Worm (Caenorhabditis elegans) whole organism, mixed stage, embryonic: ENCODE measurements around the gene T09A12.8.

ENCODE experiments used
- M03D4.4 ChIP-seq: sonication (generic microtip); optimal IDR thresholded peaks from 2 replicates; lab custom pipeline; 2017; ENCODE audit warnings: mild to moderate bottlenecking, missing genetic modification characterization, missing compliant biosample characterization
- bed-3 ChIP-seq: fragments of 200-800 bp; sonication (Bioruptor generic); optimal IDR thresholded peaks from 3 replicates; lab custom pipeline; 2018; ENCODE audit warnings: mild to moderate bottlenecking, missing genetic modification characterization, moderate library complexity, missing compliant biosample characterization
- ceh-39 ChIP-seq: fragments of 150-350 bp; optimal IDR thresholded peaks from 2 replicates; lab custom pipeline; 2014; ENCODE audit warnings: missing biosample characterization, missing genetic modification characterization
- ceh-83 ChIP-seq: fragments of 200-800 bp; sonication (Bioruptor generic); optimal IDR thresholded peaks from 2 replicates; lab custom pipeline; 2018; ENCODE audit warnings: mild to moderate bottlenecking, missing genetic modification characterization, missing compliant biosample characterization
- ces-1 ChIP-seq: fragments of 150-350 bp; optimal IDR thresholded peaks from 2 replicates; lab custom pipeline; 2014; ENCODE audit warnings: missing biosample characterization, missing genetic modification reagents, missing genetic modification characterization
- cnd-1 ChIP-seq: fragments of 200-800 bp; sonication (Bioruptor generic); optimal IDR thresholded peaks from 2 replicates; lab custom pipeline; 2018; ENCODE audit warnings: mild to moderate bottlenecking, missing genetic modification characterization, missing compliant biosample characterization
- drap-1 ChIP-seq: fragments of 200-800 bp; sonication (Bioruptor generic); optimal IDR thresholded peaks from 3 replicates; lab custom pipeline; 2018; ENCODE audit warnings: mild to moderate bottlenecking, missing genetic modification characterization, missing compliant biosample characterization
- elt-1 ChIP-seq: sonication (generic microtip); optimal IDR thresholded peaks from 2 replicates; lab custom pipeline; 2017; ENCODE audit warnings: missing genetic modification characterization, mild to moderate bottlenecking, missing compliant biosample characterization, antibody characterized with exemption, moderate library complexity, borderline replicate concordance; ENCODE audit not compliant: insufficient read depth
- flh-1 ChIP-seq: fragments of 200-800 bp; sonication (Bioruptor generic); optimal IDR thresholded peaks from 2 replicates; lab custom pipeline; 2018; ENCODE audit warnings: mild to moderate bottlenecking, missing genetic modification characterization, moderate library complexity, missing compliant biosample characterization
- ham-2 ChIP-seq: fragments of 200-800 bp; sonication (Bioruptor generic); optimal IDR thresholded peaks from 2 replicates; lab custom pipeline; 2018; ENCODE audit warnings: mild to moderate bottlenecking, missing genetic modification characterization, missing compliant biosample characterization
- lin-13 ChIP-seq: fragments of 150-350 bp; optimal IDR thresholded peaks from 2 replicates; lab custom pipeline; 2014; ENCODE audit warnings: missing biosample characterization, missing genetic modification characterization
- lin-32 ChIP-seq: fragments of 200-800 bp; sonication (Bioruptor generic); optimal IDR thresholded peaks from 2 replicates; lab custom pipeline; 2018; ENCODE audit warnings: mild to moderate bottlenecking, missing genetic modification characterization, missing compliant biosample characterization
- lsy-2 ChIP-seq: fragments of 150-350 bp; optimal IDR thresholded peaks from 2 replicates; lab custom pipeline; 2014; ENCODE audit warnings: missing biosample characterization, missing genetic modification characterization
- mab-5 ChIP-seq: fragments of 150-350 bp; optimal IDR thresholded peaks from 2 replicates; lab custom pipeline; 2014; ENCODE audit warnings: missing biosample characterization, missing genetic modification characterization
- mep-1 ChIP-seq: fragments of 150-350 bp; optimal IDR thresholded peaks from 2 replicates; lab custom pipeline; 2017; ENCODE audit warnings: missing biosample characterization, missing genetic modification reagents, missing genetic modification characterization, inconsistent platforms
- mls-2 ChIP-seq: sonication (generic microtip); optimal IDR thresholded peaks from 2 replicates; lab custom pipeline; 2016; ENCODE audit warnings: mild to moderate bottlenecking, missing genetic modification characterization, moderate library complexity, missing compliant biosample characterization
- nhr-12 ChIP-seq: fragments of 150-350 bp; optimal IDR thresholded peaks from 2 replicates; lab custom pipeline; 2014; ENCODE audit warnings: missing biosample characterization, missing genetic modification characterization
- nhr-2 ChIP-seq: fragments of 150-350 bp; optimal IDR thresholded peaks from 2 replicates; lab custom pipeline; 2014; ENCODE audit warnings: missing biosample characterization, missing genetic modification characterization
- nhr-28 ChIP-seq: fragments of 150-350 bp; optimal IDR thresholded peaks from 2 replicates; lab custom pipeline; 2014; ENCODE audit warnings: missing biosample characterization, missing genetic modification characterization
- nhr-76 ChIP-seq: sonication (generic microtip); optimal IDR thresholded peaks from 2 replicates; lab custom pipeline; 2017; ENCODE audit warnings: missing biosample characterization, missing genetic modification characterization
- pha-4 ChIP-seq: fragments of 150-350 bp; optimal IDR thresholded peaks from 2 replicates; lab custom pipeline; 2018; ENCODE audit warnings: missing biosample characterization, missing genetic modification reagents, missing genetic modification characterization
- sem-2 ChIP-seq: fragments of 200-800 bp; sonication (Bioruptor generic); optimal IDR thresholded peaks from 2 replicates; lab custom pipeline; 2018; ENCODE audit warnings: mild to moderate bottlenecking, missing genetic modification characterization, missing compliant biosample characterization
- snpc-4 ChIP-seq: fragments of 150-350 bp; optimal IDR thresholded peaks from 2 replicates; lab custom pipeline; 2014; ENCODE audit warnings: missing biosample characterization, missing genetic modification characterization
- tbx-8 ChIP-seq: fragments of 200-800 bp; sonication (Bioruptor generic); optimal IDR thresholded peaks from 2 replicates; lab custom pipeline; 2018; ENCODE audit warnings: mild to moderate bottlenecking, missing genetic modification characterization, moderate library complexity, missing compliant biosample characterization
- unc-120 ChIP-seq: sonication (generic microtip); optimal IDR thresholded peaks from 2 replicates; lab custom pipeline; 2017; ENCODE audit warnings: missing genetic modification characterization, missing compliant biosample characterization; ENCODE audit not compliant: poor library complexity, severe bottlenecking
- unc-39 ChIP-seq: fragments of 150-350 bp; optimal IDR thresholded peaks from 2 replicates; lab custom pipeline; 2014; ENCODE audit warnings: missing biosample characterization, missing genetic modification characterization
- unc-62 ChIP-seq: fragments of 150-350 bp; optimal IDR thresholded peaks from 2 replicates; lab custom pipeline; 2014; ENCODE audit warnings: missing biosample characterization, missing genetic modification reagents, missing genetic modification characterization
- zip-8 ChIP-seq: fragments of 150-350 bp; optimal IDR thresholded peaks from 2 replicates; lab custom pipeline; 2014; ENCODE audit warnings: missing biosample characterization, missing genetic modification characterization
- ztf-11 ChIP-seq: fragments of 150-350 bp; optimal IDR thresholded peaks from 2 replicates; lab custom pipeline; 2014; ENCODE audit warnings: missing biosample characterization, missing genetic modification characterization

T09A12.8 gene

DNA sequence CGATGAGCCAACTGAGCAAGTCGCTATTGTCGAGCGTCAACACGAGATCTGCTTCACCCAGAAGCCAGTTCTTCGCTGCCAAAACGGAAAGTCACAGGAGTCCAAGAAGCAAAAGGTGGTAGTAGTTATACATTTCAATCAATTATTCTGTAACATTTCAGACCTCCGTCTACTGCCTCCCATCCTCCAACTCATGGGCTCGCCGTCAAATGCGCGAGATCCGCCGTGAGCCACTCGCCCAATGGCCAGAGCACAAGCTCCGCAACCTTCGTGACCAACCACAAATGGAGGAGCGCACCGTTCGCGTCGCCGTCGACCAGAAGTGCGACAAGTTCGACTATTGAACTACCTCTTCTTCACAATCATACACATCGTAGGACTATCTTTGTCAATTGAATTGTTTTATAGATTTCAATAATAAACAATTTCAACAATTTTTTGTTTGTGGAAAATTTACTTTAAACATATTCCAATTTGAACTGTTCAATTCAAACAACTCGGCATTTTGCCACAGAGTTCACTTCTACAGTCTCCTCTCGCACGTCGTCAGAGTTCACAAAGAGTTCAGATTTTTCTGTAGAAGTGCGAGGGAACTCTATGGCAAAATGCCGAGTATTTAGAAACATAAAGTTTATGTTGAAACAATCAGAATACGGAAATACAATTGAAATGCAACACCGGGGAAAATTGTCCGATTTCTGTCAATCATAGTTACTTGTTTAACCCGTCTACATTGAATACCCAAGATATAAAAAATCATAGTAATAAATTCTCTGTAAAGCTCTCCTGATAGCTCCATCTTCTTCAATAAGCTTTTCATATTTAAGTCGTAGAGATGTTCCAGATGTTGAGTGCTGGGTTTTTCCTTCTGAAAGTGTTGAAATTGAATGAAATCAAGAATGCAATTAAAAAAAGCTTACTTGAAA, 22.8 kb upstream of the T09A12.8 start:
- no peak for TF ChIP-seq bed-3 (GFP tag; lab: Kevin White, UChicago)
- no peak for TF ChIP-seq cnd-1 (tag; lab: Kevin White, UChicago)
- TF ChIP-seq mls-2 (tag; lab: Kevin White, UChicago): no peak

DNA sequence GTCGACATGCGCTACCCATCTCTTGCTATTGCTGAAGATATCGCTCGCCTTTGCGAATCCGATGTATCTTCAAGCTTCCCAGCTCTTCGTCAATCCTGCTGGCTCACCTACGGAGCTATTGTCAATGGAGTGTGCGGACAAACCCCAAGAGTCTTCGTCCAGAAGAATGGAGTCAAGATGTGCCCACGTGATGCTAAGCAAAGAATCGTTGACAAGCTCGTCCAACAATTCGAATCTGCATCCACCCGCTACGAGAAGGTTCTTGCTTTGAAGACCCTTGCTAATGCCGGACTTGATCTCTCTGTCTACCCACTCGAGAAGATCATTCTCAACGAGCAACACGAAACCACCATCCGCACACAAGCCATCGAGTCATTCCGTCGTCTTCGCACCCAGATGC, 19.2 kb upstream of the T09A12.8 start:
- TF ChIP-seq M03D4.4: no peak
- TF ChIP-seq lin-13 (tag; lab: Kevin White, UChicago): no peak
- no peak for TF ChIP-seq unc-39 (tag; lab: Kevin White, UChicago)
- no peak for TF ChIP-seq nhr-28 (tag; lab: Kevin White, UChicago)
- no peak for TF ChIP-seq nhr-2 (tag; lab: Kevin White, UChicago)
- TF ChIP-seq lin-32: no peak

DNA sequence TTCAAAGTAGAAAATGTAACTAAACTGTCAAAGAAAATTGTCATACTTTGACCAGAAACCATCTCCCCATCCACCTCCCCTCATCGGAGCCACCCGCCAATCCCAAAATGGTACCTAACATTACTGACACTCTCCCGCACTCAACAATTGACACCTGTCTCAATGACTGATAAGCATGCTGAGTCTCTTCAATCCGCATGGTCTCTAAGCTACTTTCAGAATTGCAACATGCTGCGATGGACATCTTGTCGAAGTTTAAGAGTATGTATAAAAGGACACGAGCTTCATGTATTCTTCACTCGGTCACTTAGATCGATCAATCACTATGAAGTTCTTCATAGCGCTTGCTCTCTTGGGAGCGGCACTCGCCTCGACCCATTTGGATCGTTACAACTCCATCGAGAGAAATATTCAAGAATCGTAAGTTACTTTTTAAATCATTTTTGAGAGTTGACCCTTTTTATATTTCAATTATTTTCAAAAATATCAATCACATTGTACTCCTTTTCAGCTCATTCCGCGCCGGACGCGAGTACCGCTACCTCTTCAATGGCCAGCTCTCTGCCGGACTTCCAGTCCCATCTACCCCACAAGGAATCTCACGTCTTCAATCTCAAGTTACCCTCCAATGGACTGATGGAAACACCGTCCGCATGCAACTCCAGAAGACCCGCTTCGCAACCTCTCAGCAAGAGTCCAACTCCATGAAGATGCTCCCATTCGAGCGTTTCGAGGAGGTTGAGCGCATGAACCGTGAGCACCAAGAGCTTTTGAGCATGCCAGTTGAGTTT, 17.5 kb upstream of the T09A12.8 start, which contains the start of gene vit-6:
vit-6 (plus strand) TSS at position 310 of the 791 bp plus-strand sequence.
- no peak for TF ChIP-seq drap-1 (GFP tag; lab: Kevin White, UChicago)
- no peak for TF ChIP-seq ham-2
- TF ChIP-seq unc-120 (tag; lab: Kevin White, UChicago): no peak
- no peak for TF ChIP-seq tbx-8 (GFP tag; lab: Kevin White, UChicago)
- TF ChIP-seq M03D4.4: no peak
- TF ChIP-seq mep-1 (tag; lab: Kevin White, UChicago): no peak
- no peak for TF ChIP-seq nhr-12 (tag; lab: Kevin White, UChicago)
- TF ChIP-seq ceh-39 (tag; lab: Kevin White, UChicago): no peak
- no peak for TF ChIP-seq nhr-76 (tag; lab: Kevin White, UChicago)
- no peak for TF ChIP-seq sem-2 (GFP tag; lab: Kevin White, UChicago)
- TF ChIP-seq ztf-11 (tag; lab: Kevin White, UChicago): no peak
- TF ChIP-seq ceh-83 (GFP tag; lab: Kevin White, UChicago): no peak
- no peak for TF ChIP-seq lsy-2 (tag; lab: Kevin White, UChicago)
- no peak for TF ChIP-seq cnd-1 (tag; lab: Kevin White, UChicago)
- TF ChIP-seq flh-1 (GFP tag; lab: Kevin White, UChicago): no peak
- TF ChIP-seq, all 35 proteins: peak for 0

DNA sequence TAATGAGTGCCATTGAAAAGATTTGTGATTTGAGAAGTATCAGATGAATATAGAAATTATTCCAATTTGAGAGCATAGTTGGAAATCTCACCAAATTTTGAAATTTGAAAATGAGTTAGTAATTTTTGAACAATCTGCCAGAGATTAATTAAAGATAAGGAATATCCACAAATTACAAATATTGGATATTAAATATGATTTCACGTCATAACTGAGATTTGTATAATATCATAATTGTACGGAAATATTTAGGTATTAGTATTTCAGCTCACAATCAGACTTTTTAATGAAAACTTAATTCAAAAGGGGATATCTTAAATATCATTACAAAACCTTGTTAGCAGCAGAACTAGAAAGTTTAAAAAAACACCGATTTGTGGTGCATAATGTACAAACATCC, 16.4 kb upstream of the T09A12.8 start, which contains the start of gene K07H8.7:
K07H8.7 (minus strand) TSS at position 101 of the 400 bp plus-strand sequence.
- TF ChIP-seq mab-5 (tag; lab: Kevin White, UChicago): no peak
- TF ChIP-seq mls-2 (tag; lab: Kevin White, UChicago): no peak
- TF ChIP-seq unc-39 (tag; lab: Kevin White, UChicago): no peak
- no peak for TF ChIP-seq ceh-83 (GFP tag; lab: Kevin White, UChicago)
- no peak for TF ChIP-seq nhr-76 (tag; lab: Kevin White, UChicago)
- TF ChIP-seq ceh-39 (tag; lab: Kevin White, UChicago): no peak
- no peak for TF ChIP-seq zip-8 (tag; lab: Kevin White, UChicago)
- no peak for TF ChIP-seq ces-1 (GFP tag; lab: Kevin White, UChicago)
- TF ChIP-seq nhr-28 (tag; lab: Kevin White, UChicago): no peak
- TF ChIP-seq ztf-11 (tag; lab: Kevin White, UChicago): no peak
- no peak for TF ChIP-seq elt-1
- no peak for TF ChIP-seq tbx-8 (GFP tag; lab: Kevin White, UChicago)
- TF ChIP-seq unc-62 (GFP tag; lab: Kevin White, UChicago): no peak

DNA sequence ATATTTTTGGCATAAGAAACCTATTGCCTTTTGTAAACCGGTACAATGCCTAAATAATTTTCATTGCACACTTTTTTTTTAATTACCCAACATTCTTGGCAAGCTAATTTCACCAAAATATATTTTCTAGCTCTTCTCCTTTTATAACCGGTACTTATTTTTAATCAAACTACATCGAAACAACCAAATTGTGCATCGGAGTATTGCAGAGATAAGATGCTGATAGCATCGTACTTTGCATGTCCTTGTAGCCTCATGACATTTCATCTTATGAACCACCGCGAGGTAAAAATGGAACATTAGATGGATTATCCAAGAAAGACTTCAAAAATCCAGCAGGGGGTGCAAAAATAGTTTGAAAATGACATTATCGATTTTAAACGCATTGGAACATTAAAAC, 11.7 kb upstream of the T09A12.8 start:
- TF ChIP-seq ztf-11 (tag; lab: Kevin White, UChicago) (no peak), lsy-2 (tag; lab: Kevin White, UChicago) (no peak), elt-1 (peak; percentile 56), pha-4 (tag; lab: Kevin White, UChicago) (no peak), mep-1 (tag; lab: Kevin White, UChicago) (no peak), unc-39 (tag; lab: Kevin White, UChicago) (no peak), snpc-4 (no peak)
- TF ChIP-seq, all 35 proteins: peak for 1
